Fruit fly (Drosophila melanogaster): ENCODE data around the gene Torsin.

Gene Torsin

DNA sequence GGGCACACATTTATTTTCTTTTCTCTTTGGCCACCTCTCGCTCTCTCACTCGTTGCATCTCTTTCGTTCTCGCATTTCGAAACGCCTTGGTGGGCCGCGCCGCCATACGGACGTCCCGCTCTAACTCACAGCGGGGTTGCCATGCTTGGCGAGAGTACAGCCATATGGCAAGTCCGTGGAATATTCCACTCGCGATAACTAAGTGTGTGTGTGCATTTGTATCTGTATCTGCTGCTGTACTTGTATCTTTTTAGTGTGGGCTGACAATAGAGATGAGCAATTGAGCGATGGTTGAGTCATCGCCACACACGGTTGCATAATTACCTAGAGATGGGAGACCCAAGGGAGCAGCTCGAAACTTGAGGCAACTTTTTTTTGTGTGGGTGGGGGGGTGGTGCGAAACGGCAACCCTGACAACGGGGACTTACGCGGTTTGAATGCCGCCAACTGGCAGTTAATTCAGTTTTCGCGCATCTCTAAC is 34.7 kb upstream of the Torsin start (continued):
- peak; percentile 66 for TF ChIP-seq CG16779 (tag; optimal IDR thresholded peaks at IDR 0.05)
- peak; percentile 36 for TF ChIP-seq Eip93F (GFP tag; optimal IDR thresholded peaks at IDR 0.05)
- TF ChIP-seq OdsH (GFP tag; optimal IDR thresholded peaks at IDR 0.05) = peak; percentile 84
- TF ChIP-seq Lpt (GFP tag; optimal IDR thresholded peaks at IDR 0.05) = peak; percentile 63
- peak; percentile 82 for TF ChIP-seq Sox14 (GFP tag; optimal IDR thresholded peaks at IDR 0.05)
- TF ChIP-seq Eip75B (GFP tag; optimal IDR thresholded peaks at IDR 0.05) = peak; percentile 68
- peak; percentile 90 for TF ChIP-seq Eip78C (GFP tag)
- peak; percentile 82 for TF ChIP-seq Ets21C (GFP tag; optimal IDR thresholded peaks at IDR 0.05)
- TF ChIP-seq Met (GFP tag; optimal IDR thresholded peaks at IDR 0.05) = peak; percentile 86
- TF ChIP-seq fd59A (GFP tag; optimal IDR thresholded peaks at IDR 0.05) = peak; percentile 27
- TF ChIP-seq CG8632 (GFP tag; optimal IDR thresholded peaks at IDR 0.05) = peak; percentile 77
- TF ChIP-seq CG10631 (GFP tag; optimal IDR thresholded peaks at IDR 0.05) = peak; percentile 80
- peak; percentile 79 for TF ChIP-seq CG34406 (GFP tag; optimal IDR thresholded peaks at IDR 0.05)
- peak; percentile 89 for TF ChIP-seq cyc (GFP tag; optimal IDR thresholded peaks at IDR 0.05)
- peak; percentile 77 for TF ChIP-seq Sox102F (GFP tag; optimal IDR thresholded peaks at IDR 0.05)
- TF ChIP-seq eg (GFP tag; IDR thresholded peaks at IDR 0.05) = peak; percentile 92
- TF ChIP-seq CG8319 (GFP tag; optimal IDR thresholded peaks at IDR 0.05) = peak; percentile 73
- TF ChIP-seq CG7368 (GFP tag; optimal IDR thresholded peaks at IDR 0.05) = peak; percentile 80
- peak; percentile 78 for TF ChIP-seq net (GFP tag; optimal IDR thresholded peaks at IDR 0.05)
- TF ChIP-seq ss (GFP tag; optimal IDR thresholded peaks at IDR 0.05) = peak; percentile 67 to 71
- peak; percentile 75 for TF ChIP-seq CG32006 (GFP tag; optimal IDR thresholded peaks at IDR 0.05)
- peak; percentile 59 for TF ChIP-seq fd85E (GFP tag; optimal IDR thresholded peaks at IDR 0.05)
- peak; percentile 53 for TF ChIP-seq CG6808 (GFP tag; optimal IDR thresholded peaks at IDR 0.05)

DNA sequence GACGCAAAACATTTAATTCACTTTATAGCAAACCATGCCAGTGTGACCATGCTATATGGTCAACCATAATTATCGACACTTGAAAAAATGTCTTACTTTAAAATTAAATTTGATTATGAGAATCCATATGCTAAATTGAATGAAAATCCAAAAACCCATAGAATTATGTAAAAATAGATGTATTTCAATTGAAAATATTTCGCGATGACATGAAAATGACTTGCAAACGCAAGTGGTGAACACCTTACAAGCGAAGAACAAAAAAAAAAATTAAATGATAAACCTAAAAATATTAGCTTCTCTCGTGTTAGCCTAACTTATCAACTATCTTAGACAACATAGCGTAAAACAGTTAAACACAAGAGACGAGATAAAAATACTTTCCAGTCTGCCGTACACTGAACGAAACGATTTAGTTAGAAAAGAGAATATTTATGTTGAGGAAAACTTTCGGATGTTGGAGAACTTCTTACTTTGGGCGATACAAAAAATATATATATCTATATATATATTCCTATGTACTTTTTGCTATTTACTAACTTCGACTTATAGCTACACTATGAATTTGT is 30.1 kb upstream of the Torsin start:
- TF ChIP-seq achi (GFP tag; optimal IDR thresholded peaks at IDR 0.05) (peak; percentile 49), Sox102F (GFP tag; optimal IDR thresholded peaks at IDR 0.05) (peak; percentile 57), ss (GFP tag; optimal IDR thresholded peaks at IDR 0.05) (peak in 1 of 2 experiments; percentile 32), CG10631 (GFP tag; optimal IDR thresholded peaks at IDR 0.05) (peak; percentile 62), Sox15 (GFP tag; optimal IDR thresholded peaks at IDR 0.05) (peak; percentile 38), CG6276 (GFP tag; optimal IDR thresholded peaks at IDR 0.05) (peak; percentile 55), CG3032 (tag; optimal IDR thresholded peaks at IDR 0.05) (peak; percentile 46), CG11902 (GFP tag; optimal IDR thresholded peaks at IDR 0.05) (no peak), Lpt (GFP tag; optimal IDR thresholded peaks at IDR 0.05) (peak; percentile 54), CG8632 (GFP tag; optimal IDR thresholded peaks at IDR 0.05) (peak; percentile 43), CG15336 (GFP tag; IDR thresholded peaks at IDR 0.05) (peak; percentile 78), CG7368 (GFP tag; optimal IDR thresholded peaks at IDR 0.05) (no peak), CG4318 (GFP tag; optimal IDR thresholded peaks at IDR 0.05) (peak; percentile 31), lz (GFP tag; optimal IDR thresholded peaks at IDR 0.05) (peak; percentile 69), CG16779 (tag; optimal IDR thresholded peaks at IDR 0.05) (no peak), Ets96B (tag; optimal IDR thresholded peaks at IDR 0.05) (peak; percentile 38), vri (GFP tag; optimal IDR thresholded peaks at IDR 0.05) (peak; percentile 29), CG6792 (GFP tag; optimal IDR thresholded peaks at IDR 0.05) (peak; percentile 53), Ets21C (GFP tag; optimal IDR thresholded peaks at IDR 0.05) (peak; percentile 43), topi (GFP tag; optimal IDR thresholded peaks at IDR 0.05) (peak; percentile 64), CG8119 (GFP tag; IDR thresholded peaks at IDR 0.05) (peak; percentile 64), CG10669 (GFP tag; optimal IDR thresholded peaks at IDR 0.05) (peak; percentile 51), CG11294 (GFP tag; IDR thresholded peaks at IDR 0.05) (no peak), CG6854 (GFP tag; optimal IDR thresholded peaks at IDR 0.05) (no peak), Smox (GFP tag; optimal IDR thresholded peaks at IDR 0.05) (peak; percentile 74), Met (GFP tag; optimal IDR thresholded peaks at IDR 0.05) (peak; percentile 62), Sox14 (GFP tag; optimal IDR thresholded peaks at IDR 0.05) (peak; percentile 53), Blimp-1 (GFP tag; optimal IDR thresholded peaks at IDR 0.05) (no peak), salr (GFP tag; optimal IDR thresholded peaks at IDR 0.05) (peak in 1 of 2 experiments; percentile 57), dsx (GFP tag; optimal IDR thresholded peaks at IDR 0.05; ENCODE audit: poor library complexity, severe bottlenecking) (no peak), pdm3 (GFP tag; optimal IDR thresholded peaks at IDR 0.05) (peak; percentile 69), CG11762 (GFP tag; optimal IDR thresholded peaks at IDR 0.05; ENCODE audit: insufficient read depth) (peak; percentile 41), Eip75B (GFP tag; optimal IDR thresholded peaks at IDR 0.05) (peak; percentile 44), acj6 (GFP tag; optimal IDR thresholded peaks at IDR 0.05) (peak; percentile 61), CG3919 (GFP tag; optimal IDR thresholded peaks at IDR 0.05) (peak; percentile 61), Eip93F (GFP tag; optimal IDR thresholded peaks at IDR 0.05) (no peak)

Data from whole organism, prepupa.